Fruit fly (Drosophila melanogaster): ENCODE measurements around the gene CG13359.

Gene CG13359

dm6 chrX:803370-803769 lies at the start of gene CG13359:
Gene CG13359 (minus strand): TSS chrX:803470.
- no peak for TF ChIP-seq CG17801 (GFP tag; optimal IDR thresholded peaks at IDR 0.05; ENCODE audit: partially characterized antibody)

- no peak for TF ChIP-seq CG17801 (GFP tag; optimal IDR thresholded peaks at IDR 0.05; ENCODE audit: partially characterized antibody)
These were observed 43.8 kb upstream of the CG13359 start, which contains the start of gene CG3713 for dm6 chrX:847057-847456. Gene CG3713 (minus strand): TSS chrX:847157.

- no peak for TF ChIP-seq CG17801 (GFP tag; optimal IDR thresholded peaks at IDR 0.05; ENCODE audit: partially characterized antibody)
These were observed 41.3 kb upstream of the CG13359 start, which contains the start of gene CG14635 for dm6 chrX:844523-844922. Gene CG14635 (plus strand): TSS chrX:844823.

dm6 chrX:843489-843888 lies 40.2 kb upstream of the CG13359 start:
- no peak for TF ChIP-seq CG17801 (GFP tag; optimal IDR thresholded peaks at IDR 0.05; ENCODE audit: partially characterized antibody)

- TF ChIP-seq CG17801 (GFP tag; optimal IDR thresholded peaks at IDR 0.05; ENCODE audit: partially characterized antibody) = no peak
These were observed 38.7 kb upstream of the CG13359 start for dm6 chrX:841941-842340.

- no peak for TF ChIP-seq CG17801 (GFP tag; optimal IDR thresholded peaks at IDR 0.05; ENCODE audit: partially characterized antibody)
These were observed 37.8 kb upstream of the CG13359 start for dm6 chrX:841038-841437.

- no peak for TF ChIP-seq CG17801 (GFP tag; optimal IDR thresholded peaks at IDR 0.05; ENCODE audit: partially characterized antibody)
These were observed 34.7 kb upstream of the CG13359 start for dm6 chrX:838012-838411.

dm6 chrX:835965-836690 lies 32.9 kb upstream of the CG13359 start:
- no peak for TF ChIP-seq CG17801 (GFP tag; optimal IDR thresholded peaks at IDR 0.05; ENCODE audit: partially characterized antibody)

- no peak for TF ChIP-seq CG17801 (GFP tag; optimal IDR thresholded peaks at IDR 0.05; ENCODE audit: partially characterized antibody)
These were observed 21.7 kb upstream of the CG13359 start for dm6 chrX:824961-825360.

- TF ChIP-seq CG17801 (GFP tag; optimal IDR thresholded peaks at IDR 0.05; ENCODE audit: partially characterized antibody) = peak; percentile 33
These were observed 2.6 kb upstream of the CG13359 start, which contains the start of gene Sec22 for dm6 chrX:805907-806306. Gene Sec22 (plus strand): TSS chrX:806076.

dm6 chrX:804821-805220 lies 1.6 kb upstream of the CG13359 start, which contains the start of gene CG13358:
Gene CG13358 (minus strand): TSS chrX:804921.
- no peak for TF ChIP-seq CG17801 (GFP tag; optimal IDR thresholded peaks at IDR 0.05; ENCODE audit: partially characterized antibody)

dm6 chrX:801157-801872 lies 2.0 kb downstream of the CG13359 start, which contains the start of gene Rbf:
Gene Rbf (minus strand): TSS chrX:801479.
- no peak for TF ChIP-seq CG17801 (GFP tag; optimal IDR thresholded peaks at IDR 0.05; ENCODE audit: partially characterized antibody)

dm6 chrX:796397-796989 lies 6.8 kb downstream of the CG13359 start:
- peak; percentile 72 for TF ChIP-seq CG17801 (GFP tag; optimal IDR thresholded peaks at IDR 0.05; ENCODE audit: partially characterized antibody)

dm6 chrX:792923-793322 lies 10.3 kb downstream of the CG13359 start, which contains the start of gene CG16989:
Gene CG16989 (plus strand): TSS chrX:793147.
- TF ChIP-seq CG17801 (GFP tag; optimal IDR thresholded peaks at IDR 0.05; ENCODE audit: partially characterized antibody) = no peak

- no peak for TF ChIP-seq CG17801 (GFP tag; optimal IDR thresholded peaks at IDR 0.05; ENCODE audit: partially characterized antibody)
These were observed 13.2 kb downstream of the CG13359 start, which contains the start of gene CG13360 for dm6 chrX:790039-790597. Gene CG13360 (minus strand): TSS chrX:790089.

Measured in ovary, adult (tissue).